Worm (Caenorhabditis elegans): ENCODE results near the gene F07G11.3.

DNA sequence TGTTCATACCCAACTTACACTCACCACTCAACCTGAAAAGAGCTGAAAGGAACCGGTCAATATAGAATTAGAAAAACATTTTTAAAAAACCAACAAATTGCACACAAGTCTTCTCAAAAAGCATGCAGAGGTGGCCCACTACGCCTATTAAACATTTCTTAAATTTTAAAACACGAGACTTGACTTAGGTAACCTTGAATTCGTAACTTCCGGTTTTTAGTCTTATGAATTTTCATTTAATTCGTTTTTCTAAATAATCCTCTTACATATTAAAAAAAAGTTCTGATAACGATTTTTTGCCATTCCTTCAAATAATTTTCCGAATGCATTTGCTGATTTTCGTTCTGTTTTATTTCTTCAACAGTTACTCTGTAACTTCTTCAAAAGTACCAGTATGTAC, 29.5 kb downstream of the F07G11.3 start, which contains the start of gene clec-7:
- TF ChIP-seq unc-130 (tag; optimal IDR thresholded peaks at IDR 0.05): no peak
- no peak for TF ChIP-seq sptf-1 (tag; optimal IDR thresholded peaks at IDR 0.05)
- TF ChIP-seq nhr-12 (tag; optimal IDR thresholded peaks at IDR 0.05): no peak

Measured in whole organism, L1 larva.